Fruit fly (Drosophila melanogaster): ENCODE data around the gene CG5080.

DNA sequence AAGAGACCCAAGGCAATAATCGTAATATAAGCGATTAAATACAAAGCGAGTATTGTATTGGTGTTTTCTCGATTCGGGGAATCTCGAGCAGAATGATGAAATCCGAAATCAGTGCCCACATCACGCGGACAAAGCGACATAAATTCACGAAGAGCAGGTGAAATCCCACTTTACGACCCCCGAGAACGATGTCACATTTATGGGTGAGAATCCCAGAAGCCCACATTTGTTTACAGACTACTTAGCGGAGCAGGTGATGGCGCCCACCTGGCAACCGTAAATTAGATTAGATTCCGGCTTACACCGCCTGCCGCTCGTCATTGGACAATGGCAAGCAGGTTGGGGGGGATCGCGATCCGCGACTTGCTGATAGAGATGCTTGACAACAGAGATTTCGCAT lies 49.5 kb downstream of the CG5080 start:
- TF ChIP-seq Crg-1 (GFP tag; optimal IDR thresholded peaks at IDR 0.05) = no peak
- no peak for TF ChIP-seq Hr96 (GFP tag; optimal IDR thresholded peaks at IDR 0.05)
